Fruit fly (Drosophila melanogaster) whole organism, adult: ENCODE data around the gene CG15545.

Experiments used
- CG11617 ChIP-seq: fragments of 200-800 bp; sonication (Bioruptor generic); optimal IDR thresholded peaks from 2 replicates; lab custom pipeline; 2017; ENCODE audit warnings: mild to moderate bottlenecking, missing biosample characterization, missing genetic modification reagents, missing genetic modification characterization
- CG12768 ChIP-seq: fragments of 200-800 bp; sonication (Bioruptor generic); optimal IDR thresholded peaks from 2 replicates; lab custom pipeline; 2017; ENCODE audit warnings: missing biosample characterization, missing genetic modification characterization, mild to moderate bottlenecking, moderate library complexity, missing genetic modification reagents
- CG14711 ChIP-seq: fragments of 200-800 bp; sonication (Bioruptor generic); optimal IDR thresholded peaks from 2 replicates; lab custom pipeline; 2018; ENCODE audit warnings: missing biosample characterization, mild to moderate bottlenecking, missing genetic modification characterization, moderate library complexity
- CG1620 ChIP-seq: fragments of 200-800 bp; sonication (Bioruptor generic); optimal IDR thresholded peaks from 2 replicates; lab custom pipeline; 2016; ENCODE audit warnings: missing biosample characterization, missing genetic modification characterization
- CG33017 ChIP-seq: fragments of 200-800 bp; sonication (Bioruptor generic); optimal IDR thresholded peaks from 2 replicates; lab custom pipeline; 2018; ENCODE audit warnings: missing biosample characterization, mild to moderate bottlenecking, missing genetic modification characterization, moderate library complexity
- CG5204 ChIP-seq: fragments of 200-800 bp; sonication (Bioruptor generic); optimal IDR thresholded peaks from 2 replicates; lab custom pipeline; 2016; ENCODE audit warnings: missing biosample characterization, missing genetic modification characterization
- CG7045 ChIP-seq: fragments of 200-800 bp; sonication (Bioruptor generic); optimal IDR thresholded peaks from 2 replicates; lab custom pipeline; 2017; ENCODE audit warnings: missing biosample characterization, mild to moderate bottlenecking, missing genetic modification characterization
- CG7101 ChIP-seq: fragments of 200-800 bp; sonication (Bioruptor generic); optimal IDR thresholded peaks from 2 replicates; lab custom pipeline; 2018; ENCODE audit warnings: missing biosample characterization, mild to moderate bottlenecking, missing genetic modification characterization, moderate library complexity
- Clk ChIP-seq: fragments of 200-800 bp; sonication (Bioruptor generic); optimal IDR thresholded peaks from 2 replicates; lab custom pipeline; 2017; ENCODE audit warnings: missing biosample characterization, missing genetic modification characterization
- Crg-1 ChIP-seq: fragments of 200-800 bp; sonication (Bioruptor generic); optimal IDR thresholded peaks from 2 replicates; lab custom pipeline; 2016; ENCODE audit warnings: missing biosample characterization, missing genetic modification characterization
- Hr96 ChIP-seq: fragments of 200-800 bp; sonication (Bioruptor generic); optimal IDR thresholded peaks from 2 replicates; lab custom pipeline; 2016; ENCODE audit warnings: missing biosample characterization, missing genetic modification characterization
- Mnt ChIP-seq: fragments of 200-800 bp; sonication (Bioruptor generic); optimal IDR thresholded peaks from 2 replicates; lab custom pipeline; 2016; ENCODE audit warnings: missing biosample characterization, mild to moderate bottlenecking, missing genetic modification characterization
- bab1 ChIP-seq: fragments of 200-800 bp; sonication (Bioruptor generic); optimal IDR thresholded peaks from 3 replicates; lab custom pipeline; 2019; ENCODE audit warnings: missing biosample characterization, mild to moderate bottlenecking, missing genetic modification characterization, moderate library complexity
- cic ChIP-seq: fragments of 200-800 bp; sonication (Bioruptor generic); optimal IDR thresholded peaks from 2 replicates; lab custom pipeline; 2017; ENCODE audit warnings: missing biosample characterization, mild to moderate bottlenecking, missing genetic modification characterization, moderate library complexity
- cnc ChIP-seq, 2 experiments: fragments of >200 bp; optimal IDR thresholded peaks; 2 replicates each; lab custom pipeline; 2017
- kay ChIP-seq: fragments of 200-800 bp; sonication (Bioruptor generic); peaks from one replicate; lab custom pipeline; 2016; ENCODE audit warnings: missing biosample characterization, missing genetic modification characterization, borderline replicate concordance
- ovo ChIP-seq: fragments of 200-800 bp; sonication (Bioruptor generic); optimal IDR thresholded peaks from 2 replicates; lab custom pipeline; 2016; ENCODE audit warnings: missing biosample characterization, missing genetic modification characterization
- pad ChIP-seq: fragments of 200-800 bp; sonication (Bioruptor generic); optimal IDR thresholded peaks from 3 replicates; lab custom pipeline; 2017; ENCODE audit warnings: missing biosample characterization, missing genetic modification characterization, mild to moderate bottlenecking, moderate library complexity, missing genetic modification reagents
- tj ChIP-seq: fragments of 200-800 bp; sonication (Bioruptor generic); optimal IDR thresholded peaks from 3 replicates; lab custom pipeline; 2017; ENCODE audit warnings: missing biosample characterization, mild to moderate bottlenecking, missing genetic modification characterization, moderate library complexity
- toe ChIP-seq: fragments of 200-800 bp; sonication (Bioruptor generic); optimal IDR thresholded peaks from 2 replicates; lab custom pipeline; 2016; ENCODE audit warnings: missing biosample characterization, missing genetic modification characterization

Gene CG15545

dm6 chr3R:30864465-30864864 lies 7.7 kb downstream of the CG15545 start:
- TF ChIP-seq Hr96 (GFP tag; lab: Kevin White, UChicago) (no peak), Clk (GFP tag; lab: Kevin White, UChicago) (no peak), Mnt (GFP tag; lab: Kevin White, UChicago) (no peak), CG11617 (GFP tag; lab: Kevin White, UChicago) (no peak), CG7101 (tag; lab: Kevin White, UChicago) (no peak), pad (GFP tag; lab: Kevin White, UChicago) (no peak), toe (GFP tag; lab: Kevin White, UChicago) (no peak), ovo (GFP tag; lab: Kevin White, UChicago) (no peak), CG7045 (no peak), CG5204 (GFP tag; lab: Kevin White, UChicago) (no peak), CG33017 (tag; lab: Kevin White, UChicago) (no peak), bab1 (no peak), cnc (optimal IDR thresholded peaks at IDR 0.05; lab: Kevin White, UChicago) (no peak), Crg-1 (no peak)

DNA sequence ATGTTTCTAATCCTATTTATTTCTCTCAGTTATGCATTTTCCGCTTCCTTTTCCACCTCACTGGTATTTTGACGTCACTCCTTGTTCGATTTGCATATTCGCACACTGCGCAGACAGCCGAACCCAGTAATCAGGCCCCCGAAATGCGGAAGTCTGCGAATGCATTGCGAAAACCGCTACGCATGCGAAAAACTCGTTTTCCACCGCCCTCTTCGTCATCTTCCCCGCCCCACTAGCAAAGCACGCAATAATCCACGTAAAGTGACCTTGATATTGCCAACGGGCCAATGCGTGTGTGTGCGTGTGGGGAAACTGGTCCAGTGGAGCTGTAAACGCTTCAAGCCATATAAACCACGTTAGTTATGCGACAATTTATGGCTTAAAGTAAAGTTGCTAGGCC lies 8.2 kb downstream of the CG15545 start:
- TF ChIP-seq CG33017 (tag; lab: Kevin White, UChicago), result no peak
- TF ChIP-seq kay (GFP tag; lab: Kevin White, UChicago), result no peak
- no peak for TF ChIP-seq tj (GFP tag; lab: Kevin White, UChicago)
- no peak for TF ChIP-seq cnc (optimal IDR thresholded peaks at IDR 0.05; lab: Kevin White, UChicago)
- no peak for TF ChIP-seq CG14711 (tag; lab: Kevin White, UChicago)

DNA sequence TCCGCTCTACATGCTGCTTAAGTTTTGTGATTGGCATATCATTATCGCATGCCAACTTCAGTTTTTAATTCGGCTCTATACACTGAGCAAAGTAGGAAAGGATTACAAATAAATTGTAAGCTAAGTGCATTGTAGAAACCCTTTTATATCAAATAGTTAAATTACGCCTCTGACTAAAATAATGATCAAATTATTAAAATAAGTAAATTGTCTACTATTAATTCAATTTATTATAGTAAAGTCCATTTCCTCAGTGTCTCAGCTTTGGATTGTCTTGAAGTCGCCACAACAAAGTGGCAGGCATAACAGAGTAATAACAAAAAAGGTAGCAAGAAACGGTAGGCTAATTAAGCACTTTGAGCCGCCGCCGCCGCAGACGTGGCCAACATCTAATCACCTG lies 9.7 kb downstream of the CG15545 start:
- TF ChIP-seq toe (GFP tag; lab: Kevin White, UChicago) (no peak), CG33017 (tag; lab: Kevin White, UChicago) (no peak), CG7101 (tag; lab: Kevin White, UChicago) (no peak), cnc (optimal IDR thresholded peaks at IDR 0.05; lab: Kevin White, UChicago) (no peak), ovo (GFP tag; lab: Kevin White, UChicago) (no peak), CG7045 (no peak), Crg-1 (no peak), CG1620 (GFP tag; lab: Kevin White, UChicago) (no peak), CG5204 (GFP tag; lab: Kevin White, UChicago) (no peak), Hr96 (GFP tag; lab: Kevin White, UChicago) (no peak), CG11617 (GFP tag; lab: Kevin White, UChicago) (no peak), Mnt (GFP tag; lab: Kevin White, UChicago) (no peak), tj (GFP tag; lab: Kevin White, UChicago) (no peak), CG12768 (GFP tag; lab: Kevin White, UChicago) (no peak), CG14711 (tag; lab: Kevin White, UChicago) (no peak), kay (GFP tag; lab: Kevin White, UChicago) (no peak), cic (GFP tag; lab: Kevin White, UChicago) (no peak), bab1 (no peak), pad (GFP tag; lab: Kevin White, UChicago) (no peak)

dm6 chr3R:30860561-30860928 lies 11.6 kb downstream of the CG15545 start:
- no peak for TF ChIP-seq ovo (GFP tag; lab: Kevin White, UChicago)
- no peak for TF ChIP-seq CG7101 (tag; lab: Kevin White, UChicago)
- no peak for TF ChIP-seq Crg-1
- no peak for TF ChIP-seq Mnt (GFP tag; lab: Kevin White, UChicago)
- TF ChIP-seq CG11617 (GFP tag; lab: Kevin White, UChicago), result no peak
- no peak for TF ChIP-seq CG12768 (GFP tag; lab: Kevin White, UChicago)
- no peak for TF ChIP-seq toe (GFP tag; lab: Kevin White, UChicago)
- TF ChIP-seq bab1, result no peak
- TF ChIP-seq CG14711 (tag; lab: Kevin White, UChicago), result no peak
- TF ChIP-seq cic (GFP tag; lab: Kevin White, UChicago), result no peak
- TF ChIP-seq CG7045, result no peak
- no peak for TF ChIP-seq tj (GFP tag; lab: Kevin White, UChicago)

DNA sequence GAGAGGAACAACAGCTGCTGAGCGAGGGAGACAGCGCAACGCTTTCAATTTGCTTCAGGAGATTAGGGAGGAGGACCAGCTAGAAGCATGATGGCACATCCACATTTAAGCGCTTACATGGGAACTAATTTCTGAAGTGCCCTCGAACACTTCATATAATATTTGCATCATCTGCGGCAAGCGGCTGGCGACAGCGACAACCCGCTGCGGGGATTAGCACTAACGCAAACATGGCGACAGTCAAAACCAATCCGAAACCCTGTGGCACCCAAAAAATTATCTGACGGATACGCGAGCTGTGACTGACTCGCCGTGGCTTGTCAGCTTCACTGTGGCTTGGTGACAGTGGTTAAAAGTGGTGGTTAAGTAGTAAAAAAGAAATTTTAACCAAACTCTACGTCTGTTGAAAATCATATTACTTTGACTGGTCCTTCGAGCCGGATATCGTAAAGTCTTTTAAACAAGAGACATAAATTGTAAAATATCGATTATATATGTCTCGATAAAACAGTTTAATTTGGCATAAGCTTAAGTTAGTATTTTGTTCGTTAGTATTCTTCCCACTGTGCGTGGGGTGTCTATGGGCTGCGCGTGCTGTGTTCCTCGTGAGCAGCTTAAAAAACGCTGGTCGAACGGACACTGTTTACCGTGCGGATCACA lies 12.1 kb downstream of the CG15545 start:
- TF ChIP-seq CG14711 (tag; lab: Kevin White, UChicago), result no peak
- TF ChIP-seq Clk (GFP tag; lab: Kevin White, UChicago), result no peak
- TF ChIP-seq CG11617 (GFP tag; lab: Kevin White, UChicago), result no peak
- TF ChIP-seq Mnt (GFP tag; lab: Kevin White, UChicago), result no peak
- no peak for TF ChIP-seq cnc (optimal IDR thresholded peaks at IDR 0.05; lab: Kevin White, UChicago)
- TF ChIP-seq CG1620 (GFP tag; lab: Kevin White, UChicago), result no peak
- TF ChIP-seq CG33017 (tag; lab: Kevin White, UChicago), result no peak
- TF ChIP-seq kay (GFP tag; lab: Kevin White, UChicago), result no peak
- no peak for TF ChIP-seq toe (GFP tag; lab: Kevin White, UChicago)
- TF ChIP-seq CG5204 (GFP tag; lab: Kevin White, UChicago), result no peak
- TF ChIP-seq CG7101 (tag; lab: Kevin White, UChicago), result no peak
- no peak for TF ChIP-seq Crg-1
- no peak for TF ChIP-seq bab1
- TF ChIP-seq ovo (GFP tag; lab: Kevin White, UChicago), result no peak
- no peak for TF ChIP-seq Hr96 (GFP tag; lab: Kevin White, UChicago)
- no peak for TF ChIP-seq CG12768 (GFP tag; lab: Kevin White, UChicago)
- no peak for TF ChIP-seq CG7045
- TF ChIP-seq cic (GFP tag; lab: Kevin White, UChicago), result no peak
- no peak for TF ChIP-seq pad (GFP tag; lab: Kevin White, UChicago)
- no peak for TF ChIP-seq tj (GFP tag; lab: Kevin White, UChicago)

- TF ChIP-seq Mnt (GFP tag; lab: Kevin White, UChicago) (no peak), bab1 (no peak), tj (GFP tag; lab: Kevin White, UChicago) (no peak), Crg-1 (no peak), kay (GFP tag; lab: Kevin White, UChicago) (no peak), CG14711 (tag; lab: Kevin White, UChicago) (no peak), CG1620 (GFP tag; lab: Kevin White, UChicago) (no peak), pad (GFP tag; lab: Kevin White, UChicago) (no peak), CG7101 (tag; lab: Kevin White, UChicago) (no peak)
These were observed 15.6 kb downstream of the CG15545 start for dm6 chr3R:30856596-30856995.
